Fruit fly (Drosophila melanogaster) whole organism, wandering third instar larva: ENCODE data around the gene euc.

ENCODE experiments used
- Abd-B ChIP-seq: fragments of >200 bp; optimal IDR thresholded peaks from 2 replicates; lab custom pipeline; 2017; ENCODE audit warnings: missing biosample characterization, missing genetic modification characterization
- CG32264 ChIP-seq: fragments of 200-800 bp; sonication (Bioruptor generic); optimal IDR thresholded peaks from 2 replicates; lab custom pipeline; 2016; ENCODE audit warnings: missing biosample characterization, missing genetic modification characterization
- CG9705 ChIP-seq: fragments of 200-800 bp; sonication (Bioruptor generic); optimal IDR thresholded peaks from 2 replicates; lab custom pipeline; 2018; ENCODE audit warnings: missing biosample characterization, mild to moderate bottlenecking, missing genetic modification characterization
- CrebA ChIP-seq: fragments of 200-800 bp; sonication (Bioruptor generic); optimal IDR thresholded peaks from 2 replicates; lab custom pipeline; 2016; ENCODE audit warnings: missing biosample characterization, mild to moderate bottlenecking, missing genetic modification characterization, borderline replicate concordance
- Dfd ChIP-seq: fragments of >200 bp; optimal IDR thresholded peaks from 2 replicates; lab custom pipeline; 2017; ENCODE audit warnings: missing biosample characterization, missing genetic modification characterization
- Dif ChIP-seq: fragments of 200-275, 200-300 bp; sonication (Bioruptor generic); optimal IDR thresholded peaks from 2 replicates; lab custom pipeline; 2018; ENCODE audit warnings: missing biosample characterization, missing genetic modification characterization; ENCODE audit not compliant: partially characterized antibody
- GATAd ChIP-seq: sonication (Bioruptor generic); optimal IDR thresholded peaks from 2 replicates; lab custom pipeline; 2016; ENCODE audit warnings: missing biosample characterization, missing genetic modification characterization
- HLH106 ChIP-seq: fragments of 200-800 bp; optimal IDR thresholded peaks from 3 replicates; lab custom pipeline; 2019; ENCODE audit warnings: missing biosample characterization, mild to moderate bottlenecking, missing genetic modification characterization, moderate library complexity
- Hnf4 ChIP-seq: fragments of 200-800 bp; sonication (Bioruptor generic); optimal IDR thresholded peaks from 2 replicates; lab custom pipeline; 2016; ENCODE audit warnings: missing biosample characterization, mild to moderate bottlenecking, missing genetic modification characterization
- Hr78 ChIP-seq: fragments of >200 bp; optimal IDR thresholded peaks from 2 replicates; lab custom pipeline; 2017; ENCODE audit warnings: missing biosample characterization, missing genetic modification characterization
- Hr83 ChIP-seq: fragments of 200-300 bp; sonication (Bioruptor generic); optimal IDR thresholded peaks from 2 replicates; lab custom pipeline; 2016; ENCODE audit warnings: missing biosample characterization, mild to moderate bottlenecking, missing genetic modification characterization, moderate library complexity; ENCODE audit not compliant: poor library complexity, severe bottlenecking
- Jra ChIP-seq: sonication (Bioruptor generic); optimal IDR thresholded peaks from 2 replicates; lab custom pipeline; 2016; ENCODE audit warnings: missing biosample characterization, missing genetic modification characterization
- Mio ChIP-seq: sonication (Bioruptor generic); optimal IDR thresholded peaks from 2 replicates; lab custom pipeline; 2016; ENCODE audit warnings: missing biosample characterization, missing genetic modification characterization
- Myc ChIP-seq: fragments of >200 bp; optimal IDR thresholded peaks from 2 replicates; lab custom pipeline; 2017
- N ChIP-seq: fragments of >200 bp; optimal IDR thresholded peaks from 2 replicates; lab custom pipeline; 2018; ENCODE audit warnings: missing biosample characterization, missing external identifiers, missing genetic modification characterization
- OdsH ChIP-seq: fragments of 200-800 bp; sonication (Bioruptor generic); optimal IDR thresholded peaks from 2 replicates; lab custom pipeline; 2016; ENCODE audit warnings: missing biosample characterization, mild to moderate bottlenecking, missing genetic modification characterization
- Rel ChIP-seq, 2 experiments: fragments of 200-800 bp; sonication (Bioruptor generic) in 1 of 2; optimal IDR thresholded peaks; 2 replicates in 1 of 2; 3 replicates in 1 of 2; lab custom pipeline; 2016 to 2019; ENCODE audit warnings: mild to moderate bottlenecking in 2 of 2, missing biosample characterization in 2 of 2, missing genetic modification characterization in 2 of 2, moderate library complexity in 1 of 2
- Sp1 ChIP-seq: fragments of 200-800 bp; sonication (Bioruptor generic); optimal IDR thresholded peaks from 3 replicates; lab custom pipeline; 2019; ENCODE audit warnings: missing biosample characterization, mild to moderate bottlenecking, missing genetic modification characterization, moderate library complexity
- Vsx2 ChIP-seq: fragments of 200-300, 225-300 bp; sonication (Bioruptor generic); optimal IDR thresholded peaks from 2 replicates; lab custom pipeline; 2018; ENCODE audit warnings: missing biosample characterization, missing genetic modification characterization; ENCODE audit not compliant: partially characterized antibody
- br ChIP-seq: fragments of 200-800 bp; sonication (Bioruptor generic); optimal IDR thresholded peaks from 2 replicates; lab custom pipeline; 2016; ENCODE audit warnings: missing biosample characterization, missing genetic modification characterization
- brk ChIP-seq: fragments of 200-800 bp; sonication (Bioruptor generic); optimal IDR thresholded peaks from 2 replicates; lab custom pipeline; 2016; ENCODE audit warnings: missing biosample characterization, mild to moderate bottlenecking, missing genetic modification characterization
- dl ChIP-seq, 2 experiments: fragments of 175-275, 200-275 bp in 1 of 2; fragments of 200-275 bp in 1 of 2; sonication (Bioruptor generic); optimal IDR thresholded peaks; lab custom pipeline; 2018; ENCODE audit warnings: mild to moderate bottlenecking in 2 of 2, missing biosample characterization in 2 of 2, missing genetic modification characterization in 2 of 2, moderate library complexity in 2 of 2; ENCODE audit not compliant: partially characterized antibody in 2 of 2, insufficient read depth in 1 of 2
- dmrt93B ChIP-seq: fragments of 200-800 bp; sonication (Bioruptor generic); optimal IDR thresholded peaks from 2 replicates; lab custom pipeline; 2018; ENCODE audit warnings: missing biosample characterization, mild to moderate bottlenecking, missing genetic modification characterization
- dsf ChIP-seq: sonication (Bioruptor generic); optimal IDR thresholded peaks from 2 replicates; lab custom pipeline; 2016; ENCODE audit warnings: missing biosample characterization, missing genetic modification characterization, borderline replicate concordance
- ey ChIP-seq: fragments of 200-800 bp; sonication (Bioruptor generic); optimal IDR thresholded peaks from 2 replicates; lab custom pipeline; 2016; ENCODE audit warnings: missing biosample characterization, missing genetic modification characterization
- foxo ChIP-seq, 2 experiments: fragments of 200-800 bp; sonication (Bioruptor generic); optimal IDR thresholded peaks; 2 replicates in 1 of 2; 3 replicates in 1 of 2; lab custom pipeline; 2016 to 2017; ENCODE audit warnings: missing biosample characterization in 2 of 2, missing genetic modification characterization in 2 of 2
- fru ChIP-seq: fragments of 200-800 bp; sonication (Bioruptor generic); optimal IDR thresholded peaks from 3 replicates; lab custom pipeline; 2016; ENCODE audit warnings: missing biosample characterization, mild to moderate bottlenecking, missing genetic modification characterization
- h ChIP-seq: fragments of 200-800 bp; sonication (Bioruptor generic); optimal IDR thresholded peaks from 3 replicates; lab custom pipeline; 2016; ENCODE audit warnings: missing biosample characterization, mild to moderate bottlenecking, missing genetic modification characterization
- jim ChIP-seq: fragments of 175-275, 200-325 bp; sonication (Bioruptor generic); optimal IDR thresholded peaks from 2 replicates; lab custom pipeline; 2016; ENCODE audit warnings: missing biosample characterization, mild to moderate bottlenecking, missing genetic modification characterization
- lola ChIP-seq: fragments of >200 bp; optimal IDR thresholded peaks from 2 replicates; lab custom pipeline; 2017; ENCODE audit warnings: missing biosample characterization, missing genetic modification characterization
- pan ChIP-seq: fragments of >200 bp; optimal IDR thresholded peaks from 2 replicates; lab custom pipeline; 2017
- psq ChIP-seq: fragments of 200-800 bp; sonication (Bioruptor generic); optimal IDR thresholded peaks from 3 replicates; lab custom pipeline; 2017; ENCODE audit warnings: missing biosample characterization, mild to moderate bottlenecking, missing genetic modification characterization, moderate library complexity
- rgr ChIP-seq: fragments of 200-800 bp; sonication (Bioruptor generic); optimal IDR thresholded peaks from 3 replicates; lab custom pipeline; 2016; ENCODE audit warnings: missing biosample characterization, mild to moderate bottlenecking, missing genetic modification characterization
- sage ChIP-seq: fragments of 200-800 bp; sonication (Bioruptor generic); optimal IDR thresholded peaks from 2 replicates; lab custom pipeline; 2016; ENCODE audit warnings: missing biosample characterization, mild to moderate bottlenecking, missing genetic modification characterization
- sv ChIP-seq: fragments of 200-800 bp; sonication (Bioruptor generic); optimal IDR thresholded peaks from 3 replicates; lab custom pipeline; 2016; ENCODE audit warnings: missing biosample characterization, missing genetic modification characterization
- tai ChIP-seq: sonication (Bioruptor generic); optimal IDR thresholded peaks from 2 replicates; lab custom pipeline; 2016; ENCODE audit warnings: missing biosample characterization, missing genetic modification characterization
- usp ChIP-seq: fragments of >200 bp; optimal IDR thresholded peaks from 2 replicates; lab custom pipeline; 2017; ENCODE audit warnings: missing biosample characterization, missing genetic modification characterization
- woc ChIP-seq: sonication (Bioruptor generic); optimal IDR thresholded peaks from 2 replicates; lab custom pipeline; 2016; ENCODE audit warnings: missing biosample characterization, mild to moderate bottlenecking, missing genetic modification characterization

euc gene

DNA sequence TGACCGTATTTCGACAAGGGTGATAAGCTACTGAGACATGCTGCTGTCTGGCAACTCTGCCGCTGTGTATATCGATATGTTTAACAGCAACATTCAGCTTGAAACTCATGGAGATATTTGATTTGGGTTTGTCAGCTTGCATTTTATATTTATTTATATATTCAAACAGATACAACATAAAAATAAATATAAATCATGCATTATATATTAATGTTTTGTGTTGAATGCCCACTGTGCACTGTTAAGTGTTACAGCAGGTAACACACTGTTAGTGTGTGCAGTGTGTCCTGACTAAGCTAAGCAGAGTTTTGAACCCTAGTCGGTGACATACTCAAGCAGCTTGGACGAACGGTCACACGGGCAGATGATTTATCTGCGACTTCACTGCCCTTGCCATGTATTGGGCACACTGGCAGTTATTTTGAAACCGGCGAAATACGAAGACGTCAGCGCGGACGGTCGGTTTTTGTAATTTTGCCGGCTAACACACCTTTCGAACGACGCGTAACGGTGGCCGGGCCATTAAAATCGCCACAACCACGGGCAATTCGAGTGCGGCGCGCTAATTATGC lies 5.1 kb upstream of the euc start, which contains the start of the genes snRNP-U1-C and gukh:
TSS of gene snRNP-U1-C (minus strand) at position 37 of the 572 bp plus-strand sequence.
TSS of gene gukh (plus strand) at position 412 of the 572 bp plus-strand sequence.
- peak in 1 of 2 experiments; percentile 72 for TF ChIP-seq foxo (GFP tag; optimal IDR thresholded peaks at IDR 0.05; lab: Kevin White, UChicago)
- peak; percentile 36 for TF ChIP-seq dsf (GFP tag; lab: Kevin White, UChicago)
- no peak for TF ChIP-seq Mio (GFP tag; lab: Kevin White, UChicago)
- peak; percentile 58 for TF ChIP-seq ey
- no peak for TF ChIP-seq CG32264 (GFP tag; lab: Kevin White, UChicago)
- TF ChIP-seq CG9705 (GFP tag; lab: Kevin White, UChicago), result peak; percentile 62
- TF ChIP-seq N (GFP tag; lab: Kevin White, UChicago), result no peak
- TF ChIP-seq brk (GFP tag; lab: Kevin White, UChicago), result peak; percentile 91
- no peak for TF ChIP-seq Vsx2 (GFP tag; lab: Kevin White, UChicago)
- TF ChIP-seq lola (GFP tag; lab: Kevin White, UChicago), result no peak
- no peak for TF ChIP-seq GATAd
- TF ChIP-seq Sp1 (GFP tag; lab: Kevin White, UChicago), result peak; percentile 69
- TF ChIP-seq Dif (GFP tag; lab: Kevin White, UChicago), result no peak
- TF ChIP-seq br (GFP tag; lab: Kevin White, UChicago), result peak; percentile 44
- peak; percentile 70 for TF ChIP-seq h (GFP tag; lab: Kevin White, UChicago)
- no peak for TF ChIP-seq dl (GFP tag; optimal IDR thresholded peaks at IDR 0.05; lab: Kevin White, UChicago; ENCODE audit: insufficient read depth in 1 of 2, partially characterized antibody in 2 of 2)
- TF ChIP-seq fru (GFP tag; lab: Kevin White, UChicago), result peak; percentile 54
- TF ChIP-seq Dfd (GFP tag; lab: Kevin White, UChicago), result no peak
- no peak for TF ChIP-seq usp (GFP tag; lab: Kevin White, UChicago)
- no peak for TF ChIP-seq Rel (GFP tag; optimal IDR thresholded peaks at IDR 0.05; lab: Kevin White, UChicago)
- TF ChIP-seq Rel (tag; optimal IDR thresholded peaks at IDR 0.05; lab: Kevin White, UChicago), result peak; percentile 69
- TF ChIP-seq Jra (GFP tag; lab: Kevin White, UChicago), result peak; percentile 36
- TF ChIP-seq CrebA (GFP tag; lab: Kevin White, UChicago), result no peak
- TF ChIP-seq rgr (GFP tag; lab: Kevin White, UChicago), result peak; percentile 84
- TF ChIP-seq Hnf4 (GFP tag; lab: Kevin White, UChicago), result peak; percentile 72
- TF ChIP-seq Abd-B, result no peak
- TF ChIP-seq Hr78 (GFP tag; lab: Kevin White, UChicago), result no peak
- TF ChIP-seq OdsH (GFP tag; lab: Kevin White, UChicago), result peak; percentile 77
- TF ChIP-seq sage, result peak; percentile 65
- no peak for TF ChIP-seq woc (GFP tag; lab: Kevin White, UChicago)
- TF ChIP-seq jim (GFP tag; lab: Kevin White, UChicago), result no peak
- peak; percentile 83 for TF ChIP-seq HLH106
- TF ChIP-seq tai (GFP tag; lab: Kevin White, UChicago), result no peak
- TF ChIP-seq Hr83 (GFP tag; lab: Kevin White, UChicago), result peak; percentile 62
- no peak for TF ChIP-seq pan (lab: Kevin White, UChicago)
- peak; percentile 70 for TF ChIP-seq psq (GFP tag; lab: Kevin White, UChicago)
- peak; percentile 82 for TF ChIP-seq sv (GFP tag; lab: Kevin White, UChicago)
- TF ChIP-seq dmrt93B (GFP tag; lab: Kevin White, UChicago), result no peak
- TF ChIP-seq Myc (lab: Kevin White, UChicago), result no peak

DNA sequence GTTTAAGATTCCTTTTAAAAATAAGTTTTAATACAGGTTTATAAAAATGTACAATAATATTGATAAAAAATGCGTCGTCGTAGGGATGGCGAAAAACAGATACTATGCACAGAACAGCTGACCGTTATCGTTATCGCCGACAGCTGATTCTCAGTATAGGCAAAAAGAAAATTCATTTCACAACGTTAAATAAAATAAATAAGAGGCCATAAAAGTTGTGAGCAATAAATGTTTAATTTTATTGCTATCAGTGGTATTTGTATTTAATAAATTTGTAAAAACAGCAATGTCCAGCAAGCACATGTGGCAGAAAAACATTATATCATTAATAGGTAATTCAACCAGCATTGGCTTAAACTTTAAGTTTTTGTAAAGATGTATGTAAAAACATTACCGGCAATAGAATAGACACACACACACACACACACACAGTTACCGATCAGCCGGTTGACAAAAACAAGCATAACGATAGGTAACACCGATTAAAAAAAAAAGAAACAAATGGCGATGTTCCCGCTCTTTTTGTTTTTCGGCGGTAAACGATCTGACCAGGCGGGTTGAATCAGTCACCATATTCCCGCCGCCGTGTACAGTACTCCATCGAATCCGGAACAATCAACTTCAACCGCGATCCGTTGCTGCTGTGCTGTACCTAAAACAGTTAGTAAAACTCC lies 2.4 kb upstream of the euc start, which contains the start of the genes dnk and Smu1:
TSS of gene dnk (plus strand) at position 133 of the 674 bp plus-strand sequence.
TSS of gene Smu1 (minus strand) at position 462 of the 674 bp plus-strand sequence.
- TF ChIP-seq Dfd (GFP tag; lab: Kevin White, UChicago) (no peak), jim (GFP tag; lab: Kevin White, UChicago) (peak; percentile 41)
